Fruit fly (Drosophila melanogaster): ENCODE data around the gene CG8534.
A peak's percentile ranks its signal among the peaks of the same experiment; 100 is the strongest.

CG8534 gene

dm6 chr3R:9812447-9812846 lies at the start of gene CG8534:
Gene CG8534 (plus strand): TSS chr3R:9812747.
- no peak for TF ChIP-seq Sox14 (GFP tag; optimal IDR thresholded peaks at IDR 0.05)
- no peak for TF ChIP-seq svp (GFP tag)
- no peak for TF ChIP-seq OdsH (GFP tag; optimal IDR thresholded peaks at IDR 0.05)
- no peak for TF ChIP-seq CG11762 (GFP tag; optimal IDR thresholded peaks at IDR 0.05; ENCODE audit: insufficient read depth)
- no peak for TF ChIP-seq Hr4 (GFP tag; optimal IDR thresholded peaks at IDR 0.05)
- TF ChIP-seq vri (GFP tag; optimal IDR thresholded peaks at IDR 0.05), result no peak

DNA sequence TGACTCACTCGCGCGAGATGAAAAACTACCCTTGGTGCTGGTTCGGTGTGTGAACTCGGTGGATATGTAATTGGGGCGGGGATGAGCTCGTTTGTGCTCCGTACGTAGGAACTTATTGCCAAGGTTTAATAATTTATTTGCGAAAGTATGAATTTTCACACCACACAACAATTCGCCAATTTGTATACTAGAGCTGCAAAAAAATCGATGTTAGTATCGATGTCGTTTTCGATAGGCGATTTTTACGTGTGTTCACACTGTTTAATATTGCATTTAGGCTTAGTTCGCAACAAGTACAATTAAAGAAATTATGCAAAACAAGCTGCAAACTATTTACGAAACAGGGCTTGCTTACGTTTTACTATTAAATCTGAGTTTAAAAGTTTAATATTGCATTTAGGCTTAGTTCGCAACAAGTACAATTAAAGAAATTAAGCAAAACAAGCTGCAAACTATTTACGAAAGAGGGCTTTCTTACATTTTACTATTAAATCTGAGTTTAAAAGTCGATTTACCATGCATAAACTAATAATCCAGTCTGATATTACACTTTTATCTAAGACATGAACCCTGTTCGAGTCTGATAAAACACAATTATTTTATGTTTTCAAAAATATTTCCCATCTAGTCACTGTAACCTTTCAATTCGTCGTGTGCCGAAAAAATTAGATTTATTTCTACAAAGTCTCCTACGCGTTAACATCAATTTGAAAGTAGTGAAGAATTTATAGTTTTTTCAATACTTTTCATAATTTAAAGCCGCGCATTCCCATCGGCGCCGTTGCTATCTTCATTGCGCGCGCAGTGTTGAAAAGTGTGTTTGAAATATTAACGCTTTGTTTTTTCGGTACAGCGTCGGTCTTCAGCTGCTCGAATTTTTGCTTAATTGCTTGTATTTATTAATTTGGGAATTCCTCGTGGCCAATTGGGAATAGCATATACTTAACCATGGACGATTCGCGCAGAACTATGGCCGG lies 49.3 kb upstream of the CG8534 start, which contains the start of the genes Snap24 and CG8478:
Gene Snap24, minus strand, starts transcription at position 196 of the 977 bp plus-strand sequence.
Gene CG8478, plus strand, starts transcription at position 696 of the 977 bp plus-strand sequence.
- TF ChIP-seq CG4318 (GFP tag; optimal IDR thresholded peaks at IDR 0.05), result no peak
- no peak for TF ChIP-seq CG8632 (GFP tag; optimal IDR thresholded peaks at IDR 0.05)
- TF ChIP-seq Gug (GFP tag; IDR thresholded peaks at IDR 0.05), result no peak
- peak; percentile 13 for TF ChIP-seq CG3032 (tag; optimal IDR thresholded peaks at IDR 0.05)
- no peak for TF ChIP-seq CG1621 (tag; optimal IDR thresholded peaks at IDR 0.05)
- TF ChIP-seq Eip93F (GFP tag; optimal IDR thresholded peaks at IDR 0.05), result no peak
- no peak for TF ChIP-seq acj6 (GFP tag; optimal IDR thresholded peaks at IDR 0.05)
- TF ChIP-seq eg (GFP tag; IDR thresholded peaks at IDR 0.05), result no peak
- peak; percentile 61 for TF ChIP-seq Eip78C (GFP tag)
- peak; percentile 44 for TF ChIP-seq topi (GFP tag; optimal IDR thresholded peaks at IDR 0.05)
- no peak for TF ChIP-seq Hr4 (GFP tag; optimal IDR thresholded peaks at IDR 0.05)

DNA sequence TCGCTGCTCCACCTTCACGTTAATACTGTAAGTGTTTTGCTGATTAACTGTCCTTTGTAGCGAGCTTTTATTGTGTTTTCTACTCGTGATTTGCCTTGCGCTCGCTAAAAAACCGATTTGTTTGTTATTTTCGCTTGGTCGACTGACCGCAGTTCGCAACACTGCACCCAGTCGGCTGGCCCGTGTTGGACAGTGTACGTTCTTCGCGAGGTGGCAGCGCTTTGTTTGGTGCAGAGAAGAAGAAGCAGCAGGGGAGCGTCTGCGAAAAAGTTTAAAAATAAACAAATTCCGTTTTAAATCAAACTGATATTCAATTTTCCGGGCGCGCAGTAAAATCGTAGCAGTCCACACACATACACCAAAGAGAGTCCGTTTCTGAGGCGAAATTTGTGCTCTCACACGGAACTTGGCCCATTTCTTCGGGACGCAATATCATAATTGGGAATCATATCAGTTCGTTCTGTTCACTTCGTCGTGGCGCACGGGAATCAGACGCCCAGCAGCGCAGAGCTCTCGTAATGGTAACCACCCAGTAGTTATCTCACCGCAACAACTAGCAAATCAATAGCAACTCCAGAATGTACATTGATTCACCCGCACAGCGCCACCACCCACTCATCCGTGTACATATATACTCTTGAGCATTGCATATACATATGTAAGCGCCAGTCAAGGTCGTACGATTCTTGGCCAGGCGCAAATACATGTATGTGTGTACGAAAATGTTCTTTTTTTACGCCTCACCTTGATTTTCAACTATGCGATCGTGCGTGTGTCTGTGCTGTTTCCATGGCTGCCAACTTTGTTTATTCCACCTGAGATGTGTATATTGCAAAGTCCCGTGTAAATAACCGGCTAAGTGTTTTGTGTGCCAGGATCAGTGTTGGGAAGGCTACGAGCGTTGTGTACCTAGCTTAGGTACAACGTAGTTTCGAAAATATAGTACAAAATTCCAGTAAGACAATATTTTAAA lies 44.6 kb upstream of the CG8534 start, which contains the start of gene Naa80:
Gene Naa80, plus strand, starts transcription at position 215 of the 973 bp plus-strand sequence.
- TF ChIP-seq Gug (GFP tag; IDR thresholded peaks at IDR 0.05), result no peak
- no peak for TF ChIP-seq CG6854 (GFP tag; optimal IDR thresholded peaks at IDR 0.05)
- peak; percentile 63 for TF ChIP-seq lz (GFP tag; optimal IDR thresholded peaks at IDR 0.05)
- TF ChIP-seq CG11902 (GFP tag; optimal IDR thresholded peaks at IDR 0.05), result peak; percentile 32
- TF ChIP-seq CG3919 (GFP tag; optimal IDR thresholded peaks at IDR 0.05), result peak; percentile 71
- TF ChIP-seq CG8632 (GFP tag; optimal IDR thresholded peaks at IDR 0.05), result peak; percentile 46
- TF ChIP-seq CG7368 (GFP tag; optimal IDR thresholded peaks at IDR 0.05), result peak; percentile 57
- TF ChIP-seq CG10669 (GFP tag; optimal IDR thresholded peaks at IDR 0.05), result peak; percentile 54
- TF ChIP-seq CG6276 (GFP tag; optimal IDR thresholded peaks at IDR 0.05), result no peak
- TF ChIP-seq CG15336 (GFP tag; IDR thresholded peaks at IDR 0.05), result peak; percentile 40; the same call in 1 of the 2 replicates
- TF ChIP-seq ss (GFP tag; optimal IDR thresholded peaks at IDR 0.05), result peak; percentile 47 to 65
- peak; percentile 73 for TF ChIP-seq cyc (GFP tag; optimal IDR thresholded peaks at IDR 0.05)
- peak; percentile 80 for TF ChIP-seq fkh (GFP tag; optimal IDR thresholded peaks at IDR 0.05)
- no peak for TF ChIP-seq CG9139 (GFP tag; optimal IDR thresholded peaks at IDR 0.05)
- TF ChIP-seq acj6 (GFP tag; optimal IDR thresholded peaks at IDR 0.05), result peak; percentile 44
- TF ChIP-seq Eip78C (GFP tag), result peak; percentile 89
- TF ChIP-seq Eip93F (GFP tag; optimal IDR thresholded peaks at IDR 0.05), result no peak
- peak; percentile 83 for TF ChIP-seq CG1621 (tag; optimal IDR thresholded peaks at IDR 0.05)
- no peak for TF ChIP-seq Met (GFP tag; optimal IDR thresholded peaks at IDR 0.05)
- no peak for TF ChIP-seq CG16779 (tag; optimal IDR thresholded peaks at IDR 0.05)
- TF ChIP-seq CG10631 (GFP tag; optimal IDR thresholded peaks at IDR 0.05), result peak; percentile 75
- TF ChIP-seq vri (GFP tag; optimal IDR thresholded peaks at IDR 0.05), result peak; percentile 60
- TF ChIP-seq CG8119 (GFP tag; IDR thresholded peaks at IDR 0.05), result no peak
- peak; percentile 42 for TF ChIP-seq OdsH (GFP tag; optimal IDR thresholded peaks at IDR 0.05)
- no peak for TF ChIP-seq Ets96B (tag; optimal IDR thresholded peaks at IDR 0.05)
- TF ChIP-seq CG8319 (GFP tag; optimal IDR thresholded peaks at IDR 0.05), result peak; percentile 8
- no peak for TF ChIP-seq CG11294 (GFP tag; IDR thresholded peaks at IDR 0.05)
- no peak for TF ChIP-seq CG11762 (GFP tag; optimal IDR thresholded peaks at IDR 0.05; ENCODE audit: insufficient read depth)
- no peak for TF ChIP-seq Smox (GFP tag; optimal IDR thresholded peaks at IDR 0.05)
- 0 out of 3 replicates have a peak, but pooled peaks have one; percentile 30 for TF ChIP-seq eg (GFP tag; IDR thresholded peaks at IDR 0.05)
- no peak for TF ChIP-seq CG32006 (GFP tag; optimal IDR thresholded peaks at IDR 0.05)
- no peak for TF ChIP-seq Blimp-1 (GFP tag; optimal IDR thresholded peaks at IDR 0.05)
- no peak for TF ChIP-seq dac (GFP tag; optimal IDR thresholded peaks at IDR 0.05)
- peak; percentile 59 for TF ChIP-seq net (GFP tag; optimal IDR thresholded peaks at IDR 0.05)
- peak; percentile 59; the same call in 2 of the 3 replicates for TF ChIP-seq CG6163 (GFP tag; IDR thresholded peaks at IDR 0.05)
